Fruit fly (Drosophila melanogaster) whole organism, embryonic: Measurements from ENCODE around the gene Cpr30F.

Experiments used
- Atf-2 ChIP-seq: fragments of 200-800 bp; sonication (Bioruptor generic); optimal IDR thresholded peaks from 2 replicates; lab custom pipeline; 2016; ENCODE audit warnings: missing biosample characterization, missing genetic modification characterization
- CG1024 ChIP-seq: fragments of 200-800 bp; sonication (Bioruptor generic); IDR thresholded peaks from 2 replicates; pipeline ENCODE4 v1.3.6; 2022; ENCODE audit warnings: missing biosample characterization, missing genetic modification characterization
- CG10274 ChIP-seq: fragments of 200-800 bp; sonication (Bioruptor generic); optimal IDR thresholded peaks from 3 replicates; lab custom pipeline; 2017; ENCODE audit warnings: missing biosample characterization, mild to moderate bottlenecking, missing genetic modification characterization
- CG10565 ChIP-seq: fragments of 200-800 bp; sonication (Bioruptor generic); optimal IDR thresholded peaks from 3 replicates; lab custom pipeline; 2016; ENCODE audit warnings: missing biosample characterization, mild to moderate bottlenecking, missing genetic modification characterization
- CG15073 ChIP-seq: fragments of 200-800 bp; sonication (Bioruptor generic); optimal IDR thresholded peaks from 2 replicates; lab custom pipeline; 2016; ENCODE audit warnings: missing biosample characterization, missing genetic modification characterization
- CG18011 ChIP-seq: fragments of 200-800 bp; sonication (Bioruptor generic); optimal IDR thresholded peaks from 2 replicates; lab custom pipeline; 2017; ENCODE audit warnings: missing biosample characterization, missing genetic modification characterization, mild to moderate bottlenecking, moderate library complexity, missing genotype
- CG18262 ChIP-seq: fragments of 200-800 bp; optimal IDR thresholded peaks from 3 replicates; lab custom pipeline; 2019; ENCODE audit warnings: missing biosample characterization, mild to moderate bottlenecking, missing genetic modification characterization, moderate library complexity
- CG2712 ChIP-seq: fragments of 200-800 bp; optimal IDR thresholded peaks from 3 replicates; lab custom pipeline; 2019; ENCODE audit warnings: missing biosample characterization, mild to moderate bottlenecking, missing genetic modification characterization, moderate library complexity
- CG30403 ChIP-seq: fragments of 200-800 bp; sonication (Bioruptor generic); optimal IDR thresholded peaks from 3 replicates; lab custom pipeline; 2016; ENCODE audit warnings: missing biosample characterization, missing genetic modification characterization
- CG30431 ChIP-seq: fragments of 200-800 bp; sonication (Bioruptor generic); optimal IDR thresholded peaks from 2 replicates; lab custom pipeline; 2017; ENCODE audit warnings: missing biosample characterization, missing genetic modification characterization
- CG31224 ChIP-seq: fragments of 200-800 bp; sonication (Bioruptor generic); IDR thresholded peaks from 2 replicates; pipeline ENCODE4 v1.3.6; 2022; ENCODE audit warnings: missing biosample characterization, missing genetic modification characterization
- CG33213 ChIP-seq: fragments of 200-800 bp; sonication (Bioruptor generic); optimal IDR thresholded peaks from 3 replicates; lab custom pipeline; 2016; ENCODE audit warnings: missing biosample characterization, missing genetic modification characterization
- CG34224 ChIP-seq: fragments of 200-800 bp; sonication (Bioruptor generic); IDR thresholded peaks from 3 replicates; pipeline ENCODE4 v1.3.6; 2022; ENCODE audit warnings: missing biosample characterization, missing genetic modification characterization; ENCODE audit not compliant: partially characterized antibody
- CG3995 ChIP-seq: fragments of 200-800 bp; sonication (Bioruptor generic); optimal IDR thresholded peaks from 3 replicates; lab custom pipeline; 2016; ENCODE audit warnings: missing biosample characterization, missing genetic modification characterization
- CG42726 ChIP-seq: fragments of 200-800 bp; sonication (Bioruptor generic); IDR thresholded peaks from 2 replicates; pipeline ENCODE4 v1.3.6; 2022; ENCODE audit warnings: missing biosample characterization, missing genetic modification characterization; ENCODE audit not compliant: partially characterized antibody
- CG4617 ChIP-seq: fragments of 200-800 bp; sonication (Bioruptor generic); optimal IDR thresholded peaks from 3 replicates; lab custom pipeline; 2016; ENCODE audit warnings: missing biosample characterization, missing genetic modification characterization, borderline replicate concordance
- CG4707 ChIP-seq: fragments of 200-800 bp; sonication (Bioruptor generic); optimal IDR thresholded peaks from 2 replicates; lab custom pipeline; 2018; ENCODE audit warnings: missing biosample characterization, mild to moderate bottlenecking, missing genetic modification characterization, moderate library complexity
- CG6765 ChIP-seq: fragments of 200-800 bp; sonication (Bioruptor generic); optimal IDR thresholded peaks from 3 replicates; lab custom pipeline; 2017; ENCODE audit warnings: missing biosample characterization, mild to moderate bottlenecking, missing genetic modification characterization
- CG7372 ChIP-seq: fragments of 200-800 bp; sonication (Bioruptor generic); IDR thresholded peaks from 2 replicates; pipeline ENCODE4 v1.3.6; 2022; ENCODE audit warnings: missing biosample characterization, missing genetic modification characterization
- Camta ChIP-seq: fragments of 200-800 bp; sonication (Bioruptor generic); optimal IDR thresholded peaks from 2 replicates; lab custom pipeline; 2016; ENCODE audit warnings: missing biosample characterization, missing genetic modification characterization
- Elba2 ChIP-seq: fragments of 200-800 bp; sonication (Bioruptor generic); optimal IDR thresholded peaks from 3 replicates; lab custom pipeline; 2016; ENCODE audit warnings: missing biosample characterization, missing genetic modification characterization
- HLH3B ChIP-seq: fragments of 200-800 bp; sonication (Bioruptor generic); IDR thresholded peaks from 2 replicates; pipeline ENCODE4 v1.3.6; 2022; ENCODE audit warnings: missing biosample characterization, missing genetic modification characterization
- Hsf ChIP-seq: fragments of 200-800 bp; sonication (Bioruptor generic); optimal IDR thresholded peaks from 3 replicates; lab custom pipeline; 2016; ENCODE audit warnings: missing biosample characterization, missing genetic modification characterization
- Jarid2 ChIP-seq: fragments of 200-800 bp; sonication (Bioruptor generic); optimal IDR thresholded peaks from 3 replicates; lab custom pipeline; 2017; ENCODE audit warnings: mild to moderate bottlenecking, missing biosample characterization, missing genetic modification reagents, missing genetic modification characterization
- Nf-YA ChIP-seq: fragments of 200-800 bp; sonication (Bioruptor generic); IDR thresholded peaks from 2 replicates; pipeline ENCODE4 v1.3.6; 2022; ENCODE audit warnings: missing biosample characterization, missing genetic modification characterization
- Oli ChIP-seq: fragments of 200-800 bp; sonication (Bioruptor generic); optimal IDR thresholded peaks from 2 replicates; lab custom pipeline; 2018; ENCODE audit warnings: missing biosample characterization, mild to moderate bottlenecking, missing genetic modification characterization, moderate library complexity
- Opbp ChIP-seq: fragments of 200-800 bp; sonication (Bioruptor generic); IDR thresholded peaks from 3 replicates; pipeline ENCODE4 v1.3.6; 2022; ENCODE audit warnings: missing biosample characterization, missing genetic modification characterization; ENCODE audit not compliant: partially characterized antibody
- Rfx ChIP-seq: fragments of 200-800 bp; sonication (Bioruptor generic); IDR thresholded peaks from 2 replicates; pipeline ENCODE4 v1.3.6; 2022; ENCODE audit warnings: missing biosample characterization, missing genetic modification characterization
- Scr ChIP-seq: fragments of 200-800 bp; sonication (Bioruptor generic); IDR thresholded peaks from 2 replicates; pipeline ENCODE4 v1.3.6; 2022; ENCODE audit warnings: missing biosample characterization, missing genetic modification characterization; ENCODE audit not compliant: partially characterized antibody
- Sry-δ ChIP-seq: fragments of 200-800 bp; sonication (Bioruptor generic); optimal IDR thresholded peaks from 2 replicates; lab custom pipeline; 2016; ENCODE audit warnings: missing biosample characterization, missing genetic modification characterization
- Tbp ChIP-seq: fragments of >200 bp; optimal IDR thresholded peaks from 2 replicates; lab custom pipeline; 2018; ENCODE audit warnings: missing biosample characterization, missing genetic modification characterization
- Usf ChIP-seq: fragments of 200-800 bp; sonication (Bioruptor generic); optimal IDR thresholded peaks from 2 replicates; lab custom pipeline; 2017; ENCODE audit warnings: missing genotype, missing biosample characterization, missing genetic modification characterization
- az2 ChIP-seq: fragments of 200-800 bp; sonication (Bioruptor generic); optimal IDR thresholded peaks from 3 replicates; lab custom pipeline; 2016; ENCODE audit warnings: missing biosample characterization, missing genetic modification characterization
- crol ChIP-seq: fragments of 200-800 bp; sonication (Bioruptor generic); IDR thresholded peaks from 2 replicates; pipeline ENCODE4 v1.3.6; 2022; ENCODE audit warnings: missing biosample characterization, missing genetic modification characterization
- crp ChIP-seq, 2 experiments: fragments of 200-800 bp; sonication (Bioruptor generic); optimal IDR thresholded peaks; 2 replicates in 1 of 2; 3 replicates in 1 of 2; lab custom pipeline; 2017; ENCODE audit warnings: missing biosample characterization in 2 of 2, missing genetic modification characterization in 2 of 2, mild to moderate bottlenecking in 1 of 2, moderate library complexity in 1 of 2
- ems ChIP-seq: fragments of 200-800 bp; sonication (Bioruptor generic); optimal IDR thresholded peaks from 3 replicates; lab custom pipeline; 2016; ENCODE audit warnings: missing biosample characterization, missing genetic modification characterization
- exex ChIP-seq: fragments of 200-800 bp; sonication (Bioruptor generic); optimal IDR thresholded peaks from 4 replicates; lab custom pipeline; 2018; ENCODE audit warnings: missing biosample characterization, mild to moderate bottlenecking, missing genetic modification characterization, moderate library complexity
- gem ChIP-seq: fragments of 200-800 bp; sonication (Bioruptor generic); optimal IDR thresholded peaks from 2 replicates; lab custom pipeline; 2019; ENCODE audit warnings: missing biosample characterization, mild to moderate bottlenecking, missing genetic modification characterization, moderate library complexity
- grau ChIP-seq: fragments of 200-800 bp; optimal IDR thresholded peaks from 3 replicates; lab custom pipeline; 2019; ENCODE audit warnings: missing biosample characterization, mild to moderate bottlenecking, missing genetic modification characterization, moderate library complexity
- grn ChIP-seq: fragments of 200-800 bp; sonication (Bioruptor generic); optimal IDR thresholded peaks from 3 replicates; lab custom pipeline; 2017; ENCODE audit warnings: missing biosample characterization, missing genetic modification characterization
- h ChIP-seq: fragments of >200 bp; optimal IDR thresholded peaks from 2 replicates; lab custom pipeline; 2017
- lov ChIP-seq, 2 experiments: fragments of 200-800 bp in 1 of 2; fragments of >200 bp in 1 of 2; sonication (Bioruptor generic) in 1 of 2; IDR thresholded peaks in 1 of 2; optimal IDR thresholded peaks in 1 of 2; 2 replicates in 1 of 2; 3 replicates in 1 of 2; pipeline versions ENCODE4 v1.3.6 to Lab custom; 2017 to 2022; ENCODE audit warnings: missing biosample characterization in 1 of 2, missing genetic modification characterization in 1 of 2
- mld ChIP-seq: fragments of 200-800 bp; sonication (Bioruptor generic); IDR thresholded peaks from 3 replicates; pipeline ENCODE4 v1.3.6; 2022; ENCODE audit warnings: missing biosample characterization, missing genetic modification characterization; ENCODE audit not compliant: partially characterized antibody
- p53 ChIP-seq: fragments of 200-800 bp; sonication (Bioruptor generic); optimal IDR thresholded peaks from 2 replicates; lab custom pipeline; 2016; ENCODE audit warnings: missing biosample characterization, missing genetic modification characterization
- phol ChIP-seq: fragments of 200-800 bp; sonication (Bioruptor generic); optimal IDR thresholded peaks from 3 replicates; lab custom pipeline; 2018; ENCODE audit warnings: missing biosample characterization, mild to moderate bottlenecking, missing genetic modification characterization, moderate library complexity
- pita ChIP-seq: fragments of 200-800 bp; sonication (Bioruptor generic); optimal IDR thresholded peaks from 2 replicates; lab custom pipeline; 2017; ENCODE audit warnings: missing biosample characterization, mild to moderate bottlenecking, missing genetic modification characterization
- prd ChIP-seq, 3 experiments: fragments of >200 bp in 2 of 3; fragments of 200-800 bp in 1 of 3; sonication (Bioruptor generic) in 1 of 3; optimal IDR thresholded peaks in 2 of 3; IDR thresholded peaks in 1 of 3; 2 replicates in 2 of 3; 3 replicates in 1 of 3; pipeline versions ENCODE4 v1.3.6 to Lab custom; 2017 to 2022; ENCODE audit warnings: missing biosample characterization in 1 of 3, missing genetic modification characterization in 1 of 3
- slou ChIP-seq: fragments of 200-800 bp; sonication (Bioruptor generic); optimal IDR thresholded peaks from 3 replicates; lab custom pipeline; 2016; ENCODE audit warnings: missing biosample characterization, missing genetic modification characterization
- wor ChIP-seq: fragments of 200-800 bp; sonication (Bioruptor generic); IDR thresholded peaks from 2 replicates; pipeline ENCODE4 v1.3.6; 2022; ENCODE audit warnings: missing biosample characterization, missing genetic modification characterization
- z ChIP-seq: fragments of 200-800 bp; sonication (Bioruptor generic); IDR thresholded peaks from 3 replicates; pipeline ENCODE4 v1.3.6; 2022; ENCODE audit warnings: missing biosample characterization, missing genetic modification characterization

Gene Cpr30F

dm6 chr2L:9954119-9954518, 21.2 kb upstream of the Cpr30F start, which contains the start of the genes CG13126 and CG4709 (continued):
- TF ChIP-seq CG33213 (GFP tag; lab: Kevin White, UChicago) (peak; percentile 49), Atf-2 (peak; percentile 10), wor (GFP tag; lab: Robert Waterston, UW) (peak; percentile 64), CG30431 (GFP tag; lab: Kevin White, UChicago) (peak; percentile 71), gem (tag; lab: Kevin White, UChicago) (peak; percentile 96), Rfx (peak; percentile 92), az2 (GFP tag; lab: Kevin White, UChicago) (peak; percentile 92), grn (GFP tag; lab: Kevin White, UChicago) (peak; percentile 37), Elba2 (GFP tag; lab: Kevin White, UChicago) (peak; percentile 15), CG3995 (GFP tag; lab: Kevin White, UChicago) (peak; percentile 80), CG4707 (GFP tag; lab: Kevin White, UChicago) (peak; percentile 57), CG34224 (GFP tag; lab: Robert Waterston, UW) (no peak), prd (optimal IDR thresholded peaks at IDR 0.05; lab: Kevin White, UChicago) (no peak), prd (GFP tag; IDR thresholded peaks at IDR 0.05; lab: Robert Waterston, UW) (peak; percentile 92), CG1024 (GFP tag; lab: Robert Waterston, UW) (peak; percentile 66; the same call in 1 of the 2 replicates), slou (peak; percentile 79), Tbp (GFP tag; lab: Kevin White, UChicago) (no peak), Sry-δ (GFP tag; lab: Kevin White, UChicago) (peak; percentile 24), CG6765 (GFP tag; lab: Kevin White, UChicago) (peak; percentile 88), ems (peak; percentile 29), exex (tag; lab: Kevin White, UChicago) (peak; percentile 74), CG42726 (GFP tag; lab: Robert Waterston, UW) (no peak), CG31224 (GFP tag; lab: Robert Waterston, UW) (peak; percentile 79), pita (no peak), CG7372 (GFP tag; lab: Robert Waterston, UW) (peak; percentile 83), p53 (GFP tag; lab: Kevin White, UChicago) (no peak), Opbp (GFP tag; lab: Robert Waterston, UW) (no peak), CG15073 (GFP tag; lab: Kevin White, UChicago) (peak; percentile 57), Hsf (peak; percentile 63), z (no peak), Camta (GFP tag; lab: Kevin White, UChicago) (peak; percentile 41), crp (GFP tag; optimal IDR thresholded peaks at IDR 0.05; lab: Kevin White, UChicago) (peak; percentile 79 to 96), lov (optimal IDR thresholded peaks at IDR 0.05; lab: Kevin White, UChicago) (no peak), lov (GFP tag; IDR thresholded peaks at IDR 0.05; lab: Robert Waterston, UW) (peak; percentile 68; the same call in 2 of the 3 replicates), CG10565 (GFP tag; lab: Kevin White, UChicago) (peak; percentile 51), mld (no peak), CG4617 (GFP tag; lab: Kevin White, UChicago) (peak; percentile 85), Nf-YA (GFP tag; lab: Robert Waterston, UW) (peak; percentile 71), CG18011 (GFP tag; lab: Kevin White, UChicago) (peak; percentile 64), Oli (peak; percentile 92), CG30403 (GFP tag; lab: Kevin White, UChicago) (peak; percentile 92), CG10274 (GFP tag; lab: Kevin White, UChicago) (peak; percentile 16), CG18262 (tag; lab: Kevin White, UChicago) (peak; percentile 97), grau (peak; percentile 93), Usf (peak; percentile 57), Scr (GFP tag; lab: Robert Waterston, UW) (no peak), phol (tag; lab: Kevin White, UChicago) (peak; percentile 96), Jarid2 (GFP tag; lab: Kevin White, UChicago) (peak; percentile 67), h (no peak), HLH3B (peak; percentile 89), crol (GFP tag; lab: Robert Waterston, UW) (no peak), CG2712 (tag; lab: Kevin White, UChicago) (peak; percentile 98)
